Fruit fly (Drosophila melanogaster) whole organism, embryonic: Measurements from ENCODE around the gene grnd.

Source experiments
- CG10366 ChIP-seq: fragments of 200-800 bp; sonication (Bioruptor generic); IDR thresholded peaks from 2 replicates; pipeline ENCODE4 v1.3.6; 2022; ENCODE audit warnings: missing biosample characterization, missing genetic modification characterization
- CG11247 ChIP-seq: fragments of 200-800 bp; sonication (Bioruptor generic); IDR thresholded peaks from 2 replicates; pipeline ENCODE4 v1.3.6; 2022; ENCODE audit warnings: missing biosample characterization, missing genetic modification characterization
- CG11504 ChIP-seq: fragments of 200-800 bp; sonication (Bioruptor generic); optimal IDR thresholded peaks from 3 replicates; lab custom pipeline; 2019; ENCODE audit warnings: missing biosample characterization, mild to moderate bottlenecking, missing genetic modification characterization, moderate library complexity
- CG13624 ChIP-seq: fragments of 200-800 bp; sonication (Bioruptor generic); optimal IDR thresholded peaks from 2 replicates; lab custom pipeline; 2016; ENCODE audit warnings: missing biosample characterization, missing genetic modification characterization
- CG14441 ChIP-seq: fragments of 200-800 bp; sonication (Bioruptor generic); IDR thresholded peaks from 2 replicates; pipeline ENCODE4 v1.3.6; 2022; ENCODE audit warnings: missing biosample characterization, missing genetic modification characterization
- CG17328 ChIP-seq: fragments of 200-800 bp; sonication (Bioruptor generic); IDR thresholded peaks from 2 replicates; pipeline ENCODE4 v1.3.6; 2022; ENCODE audit warnings: missing biosample characterization, missing genetic modification characterization
- CG30403 ChIP-seq: fragments of 200-800 bp; sonication (Bioruptor generic); optimal IDR thresholded peaks from 3 replicates; lab custom pipeline; 2016; ENCODE audit warnings: missing biosample characterization, missing genetic modification characterization
- CG3838 ChIP-seq: fragments of 200-800 bp; sonication (Bioruptor generic); optimal IDR thresholded peaks from 3 replicates; lab custom pipeline; 2016; ENCODE audit warnings: missing biosample characterization, missing genetic modification characterization
- CG4617 ChIP-seq: fragments of 200-800 bp; sonication (Bioruptor generic); optimal IDR thresholded peaks from 3 replicates; lab custom pipeline; 2016; ENCODE audit warnings: missing biosample characterization, missing genetic modification characterization, borderline replicate concordance
- CG4854 ChIP-seq: fragments of 200-800 bp; sonication (Bioruptor generic); optimal IDR thresholded peaks from 2 replicates; lab custom pipeline; 2016; ENCODE audit warnings: missing biosample characterization, missing genetic modification characterization, inconsistent platforms
- CG5245 ChIP-seq: fragments of 200-800 bp; sonication (Bioruptor generic); optimal IDR thresholded peaks from 3 replicates; lab custom pipeline; 2016; ENCODE audit warnings: missing biosample characterization, missing genetic modification characterization
- CG7271 ChIP-seq: fragments of 200-800 bp; sonication (Bioruptor generic); optimal IDR thresholded peaks from 2 replicates; lab custom pipeline; 2018; ENCODE audit warnings: missing biosample characterization, mild to moderate bottlenecking, missing genetic modification characterization, moderate library complexity
- CG7786 ChIP-seq: fragments of 200-800 bp; sonication (Bioruptor generic); optimal IDR thresholded peaks from 2 replicates; lab custom pipeline; 2016; ENCODE audit warnings: missing biosample characterization, missing genetic modification characterization
- CG7963 ChIP-seq: fragments of 200-800 bp; sonication (Bioruptor generic); IDR thresholded peaks from 3 replicates; pipeline ENCODE4 v1.3.6; 2022; ENCODE audit warnings: missing biosample characterization, missing genetic modification characterization; ENCODE audit not compliant: partially characterized antibody
- CG9437 ChIP-seq: fragments of 200-800 bp; sonication (Bioruptor generic); optimal IDR thresholded peaks from 2 replicates; lab custom pipeline; 2018; ENCODE audit warnings: missing biosample characterization, mild to moderate bottlenecking, missing genetic modification characterization
- CG9727 ChIP-seq: fragments of 200-800 bp; sonication (Bioruptor generic); optimal IDR thresholded peaks from 3 replicates; lab custom pipeline; 2017; ENCODE audit warnings: missing biosample characterization, mild to moderate bottlenecking, missing genetic modification characterization
- CG9817 ChIP-seq: fragments of 200-800 bp; sonication (Bioruptor generic); optimal IDR thresholded peaks from 2 replicates; lab custom pipeline; 2018; ENCODE audit warnings: missing biosample characterization, mild to moderate bottlenecking, missing genetic modification characterization, moderate library complexity
- CoRest ChIP-seq: fragments of 200-800 bp; sonication (Bioruptor generic); optimal IDR thresholded peaks from 3 replicates; lab custom pipeline; 2018; ENCODE audit warnings: missing biosample characterization, mild to moderate bottlenecking, missing genetic modification characterization, moderate library complexity
- Dek ChIP-seq: fragments of 200-800 bp; sonication (Bioruptor generic); optimal IDR thresholded peaks from 3 replicates; lab custom pipeline; 2019; ENCODE audit warnings: missing biosample characterization, mild to moderate bottlenecking, missing genetic modification characterization, moderate library complexity
- Dfd ChIP-seq, 2 experiments: fragments of >200 bp; optimal IDR thresholded peaks; 2 replicates each; lab custom pipeline; 2017; ENCODE audit warnings: missing biosample characterization in 2 of 2, missing genetic modification characterization in 2 of 2
- ERR ChIP-seq: fragments of 200-800 bp; sonication (Bioruptor generic); optimal IDR thresholded peaks from 2 replicates; lab custom pipeline; 2016; ENCODE audit warnings: missing biosample characterization, missing genetic modification characterization
- Eip74EF ChIP-seq, 2 experiments: fragments of 200-800 bp in 1 of 2; fragments of >200 bp in 1 of 2; sonication (Bioruptor generic) in 1 of 2; optimal IDR thresholded peaks; 2 replicates each; lab custom pipeline; 2017 to 2019; ENCODE audit warnings: missing biosample characterization in 2 of 2, missing genetic modification characterization in 2 of 2, mild to moderate bottlenecking in 1 of 2, moderate library complexity in 1 of 2
- Elba2 ChIP-seq: fragments of 200-800 bp; sonication (Bioruptor generic); optimal IDR thresholded peaks from 3 replicates; lab custom pipeline; 2016; ENCODE audit warnings: missing biosample characterization, missing genetic modification characterization
- H15 ChIP-seq: fragments of 200-800 bp; sonication (Bioruptor generic); IDR thresholded peaks from 3 replicates; pipeline ENCODE4 v1.3.6; 2022; ENCODE audit warnings: missing biosample characterization, missing genetic modification characterization
- Hmr ChIP-seq: fragments of 200-800 bp; sonication (Bioruptor generic); optimal IDR thresholded peaks from 3 replicates; lab custom pipeline; 2017; ENCODE audit warnings: mild to moderate bottlenecking, missing biosample characterization, missing genetic modification reagents, missing genetic modification characterization
- Hsf ChIP-seq: fragments of 200-800 bp; sonication (Bioruptor generic); optimal IDR thresholded peaks from 3 replicates; lab custom pipeline; 2016; ENCODE audit warnings: missing biosample characterization, missing genetic modification characterization
- NFAT ChIP-seq: fragments of 200-800 bp; sonication (Bioruptor generic); IDR thresholded peaks from 2 replicates; pipeline ENCODE4 v1.3.6; 2022; ENCODE audit warnings: missing biosample characterization, missing genetic modification characterization
- Nf-YA ChIP-seq: fragments of 200-800 bp; sonication (Bioruptor generic); IDR thresholded peaks from 2 replicates; pipeline ENCODE4 v1.3.6; 2022; ENCODE audit warnings: missing biosample characterization, missing genetic modification characterization
- Optix ChIP-seq: fragments of 200-800 bp; sonication (Bioruptor generic); IDR thresholded peaks from 3 replicates; pipeline ENCODE4 v1.3.6; 2022; ENCODE audit warnings: missing biosample characterization, missing genetic modification characterization
- Sox100B ChIP-seq: fragments of 200-800 bp; sonication (Bioruptor generic); optimal IDR thresholded peaks from 3 replicates; lab custom pipeline; 2018; ENCODE audit warnings: missing biosample characterization, mild to moderate bottlenecking, missing genetic modification characterization
- Taf1 ChIP-seq: fragments of 200-800 bp; sonication (Bioruptor generic); IDR thresholded peaks from 2 replicates; pipeline ENCODE4 v1.3.6; 2022; ENCODE audit warnings: missing biosample characterization, missing genetic modification characterization
- ato ChIP-seq: fragments of 200-800 bp; sonication (Bioruptor generic); IDR thresholded peaks from 2 replicates; pipeline ENCODE4 v1.3.6; 2022; ENCODE audit warnings: missing biosample characterization, missing genetic modification characterization; ENCODE audit not compliant: partially characterized antibody
- cg ChIP-seq: fragments of 200-800 bp; sonication (Bioruptor generic); optimal IDR thresholded peaks from 3 replicates; lab custom pipeline; 2019; ENCODE audit warnings: missing biosample characterization, mild to moderate bottlenecking, missing genetic modification characterization, moderate library complexity
- dan ChIP-seq: fragments of 200-800 bp; sonication (Bioruptor generic); IDR thresholded peaks from 2 replicates; pipeline ENCODE4 v1.3.6; 2022; ENCODE audit warnings: missing biosample characterization, missing genetic modification characterization
- fd64A ChIP-seq: fragments of 200-800 bp; sonication (Bioruptor generic); optimal IDR thresholded peaks from 3 replicates; lab custom pipeline; 2018; ENCODE audit warnings: missing biosample characterization, mild to moderate bottlenecking, missing genetic modification characterization
- ftz-f1 ChIP-seq: fragments of 200-800 bp; sonication (Bioruptor generic); optimal IDR thresholded peaks from 2 replicates; lab custom pipeline; 2016; ENCODE audit warnings: missing biosample characterization, missing genetic modification characterization
- fu2 ChIP-seq: fragments of 200-800 bp; sonication (Bioruptor generic); optimal IDR thresholded peaks from 2 replicates; lab custom pipeline; 2016; ENCODE audit warnings: missing biosample characterization, missing genetic modification characterization
- gsb-n ChIP-seq: fragments of 200-800 bp; sonication (Bioruptor generic); optimal IDR thresholded peaks from 3 replicates; lab custom pipeline; 2018; ENCODE audit warnings: missing biosample characterization, mild to moderate bottlenecking, missing genetic modification characterization
- inv ChIP-seq: fragments of 200-800 bp; sonication (Bioruptor generic); IDR thresholded peaks from 2 replicates; pipeline ENCODE4 v1.3.6; 2022; ENCODE audit warnings: missing biosample characterization, missing genetic modification characterization; ENCODE audit not compliant: partially characterized antibody
- lbe ChIP-seq: fragments of 200-800 bp; sonication (Bioruptor generic); optimal IDR thresholded peaks from 2 replicates; lab custom pipeline; 2016; ENCODE audit warnings: missing biosample characterization, mild to moderate bottlenecking, missing genetic modification characterization
- nerfin-1 ChIP-seq: fragments of 200-800 bp; sonication (Bioruptor generic); optimal IDR thresholded peaks from 3 replicates; lab custom pipeline; 2019; ENCODE audit warnings: missing biosample characterization, mild to moderate bottlenecking, missing genetic modification characterization, moderate library complexity
- nmo ChIP-seq: fragments of 200-800 bp; sonication (Bioruptor generic); optimal IDR thresholded peaks from 2 replicates; lab custom pipeline; 2018; ENCODE audit warnings: missing biosample characterization, mild to moderate bottlenecking, missing genetic modification characterization, moderate library complexity
- odd ChIP-seq: fragments of 200-800 bp; sonication (Bioruptor generic); optimal IDR thresholded peaks from 2 replicates; lab custom pipeline; 2017; ENCODE audit warnings: missing biosample characterization, mild to moderate bottlenecking, missing genetic modification characterization
- otp ChIP-seq: fragments of 200-800 bp; sonication (Bioruptor generic); IDR thresholded peaks from 3 replicates; pipeline ENCODE4, ENCODE4 v1.3.6; 2022; ENCODE audit warnings: missing biosample characterization, missing genetic modification characterization
- row ChIP-seq: fragments of 200-800 bp; sonication (Bioruptor generic); IDR thresholded peaks from 3 replicates; pipeline ENCODE4 v1.3.6; 2022; ENCODE audit warnings: missing biosample characterization, missing genetic modification characterization
- sc ChIP-seq, 3 experiments: fragments of >200 bp in 2 of 3; fragments of 200-800 bp in 1 of 3; sonication (Bioruptor generic) in 1 of 3; optimal IDR thresholded peaks; 2 replicates in 2 of 3; 3 replicates in 1 of 3; lab custom pipeline; 2017; ENCODE audit warnings: mild to moderate bottlenecking in 1 of 3, missing biosample characterization in 1 of 3, missing genetic modification characterization in 1 of 3, missing genetic modification reagents in 1 of 3
- scrt ChIP-seq: fragments of 200-800 bp; sonication (Bioruptor generic); optimal IDR thresholded peaks from 2 replicates; lab custom pipeline; 2018; ENCODE audit warnings: missing biosample characterization, mild to moderate bottlenecking, missing genetic modification characterization, moderate library complexity
- sob ChIP-seq: fragments of 200-800 bp; sonication (Bioruptor generic); IDR thresholded peaks from 2 replicates; pipeline ENCODE4 v1.3.6; 2022; ENCODE audit warnings: missing biosample characterization, missing genetic modification characterization
- toy ChIP-seq: fragments of 200-800 bp; sonication (Bioruptor generic); IDR thresholded peaks from 2 replicates; pipeline ENCODE4 v1.3.6; 2022; ENCODE audit warnings: missing biosample characterization, missing genetic modification characterization
- yki ChIP-seq: fragments of >200 bp; optimal IDR thresholded peaks from 3 replicates; lab custom pipeline; 2018

Gene grnd

DNA sequence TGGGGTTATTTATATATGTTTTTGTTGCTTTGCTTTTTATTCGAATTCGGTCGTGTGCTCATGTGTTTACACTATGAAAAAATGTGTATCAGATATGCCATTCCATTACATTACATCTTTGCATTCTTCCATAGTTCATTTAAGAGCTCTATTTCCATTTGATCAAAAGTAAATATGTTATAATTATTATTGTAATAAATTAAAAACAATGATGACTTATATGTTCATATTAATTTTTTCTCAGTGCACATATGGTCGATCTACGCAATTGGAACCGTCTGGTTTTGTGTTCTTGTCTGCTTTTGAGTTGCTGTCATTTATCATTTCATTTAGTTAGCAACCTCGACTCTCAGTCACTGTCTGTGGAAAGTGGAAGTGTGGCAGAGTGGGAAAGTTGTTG is 7.8 kb upstream of the grnd start (continued):
- TF ChIP-seq otp (GFP tag; lab: Robert Waterston, UW), result peak; percentile 92; the same call in 2 of the 3 replicates
- TF ChIP-seq yki, result no peak
- TF ChIP-seq fd64A, result peak; percentile 83
- TF ChIP-seq H15 (GFP tag; lab: Robert Waterston, UW), result peak; percentile 91
- TF ChIP-seq CG9437 (GFP tag; lab: Kevin White, UChicago), result peak; percentile 45
- TF ChIP-seq CG30403, result peak; percentile 87
- no peak for TF ChIP-seq dan
- TF ChIP-seq CG7963 (GFP tag; lab: Robert Waterston, UW), result no peak
- TF ChIP-seq CG10366 (GFP tag; lab: Robert Waterston, UW), result peak; percentile 84
- TF ChIP-seq odd (GFP tag; lab: Kevin White, UChicago), result peak; percentile 80
- TF ChIP-seq Taf1 (GFP tag; lab: Robert Waterston, UW), result peak; percentile 70
- TF ChIP-seq Optix (GFP tag; lab: Robert Waterston, UW), result 0 out of 3 replicates have a peak, but pooled peaks have one; percentile 34
- TF ChIP-seq Eip74EF (GFP tag; optimal IDR thresholded peaks at IDR 0.05; lab: Kevin White, UChicago), result peak in 1 of 2 experiments; percentile 91
- peak; percentile 95 for TF ChIP-seq CG17328 (GFP tag; lab: Robert Waterston, UW)
- peak; percentile 97 for TF ChIP-seq gsb-n (tag; lab: Kevin White, UChicago)
- no peak for TF ChIP-seq Elba2
- TF ChIP-seq lbe (GFP tag; lab: Kevin White, UChicago), result peak; percentile 59
- peak; percentile 68 for TF ChIP-seq toy (GFP tag; lab: Robert Waterston, UW)
- TF ChIP-seq CG11247 (GFP tag; lab: Robert Waterston, UW), result peak; percentile 87
- no peak; the same call in 1 of the 2 replicates for TF ChIP-seq Nf-YA
- peak; percentile 82 for TF ChIP-seq CG14441 (GFP tag; lab: Robert Waterston, UW)
- peak; percentile 97 for TF ChIP-seq nmo (GFP tag; lab: Kevin White, UChicago)
- peak; percentile 86; the same call in 1 of the 2 replicates for TF ChIP-seq NFAT
- peak; percentile 91 for TF ChIP-seq Sox100B (GFP tag; lab: Kevin White, UChicago)
- TF ChIP-seq CG7271 (tag; lab: Kevin White, UChicago), result peak; percentile 66
- TF ChIP-seq ERR (GFP tag; lab: Kevin White, UChicago), result no peak
- no peak for TF ChIP-seq fu2 (GFP tag; lab: Kevin White, UChicago)
- TF ChIP-seq row, result peak; percentile 94
- TF ChIP-seq Hmr (GFP tag; lab: Kevin White, UChicago), result peak; percentile 76
- peak; percentile 36 for TF ChIP-seq cg (GFP tag; lab: Kevin White, UChicago)
- peak; percentile 95 for TF ChIP-seq CoRest (tag; lab: Kevin White, UChicago)
- TF ChIP-seq CG9727 (GFP tag; lab: Kevin White, UChicago), result peak; percentile 94
- TF ChIP-seq CG13624 (GFP tag; lab: Kevin White, UChicago), result no peak
- no peak for TF ChIP-seq Dfd (GFP tag; optimal IDR thresholded peaks at IDR 0.05; lab: Kevin White, UChicago)
- TF ChIP-seq CG9817 (tag; lab: Kevin White, UChicago), result peak; percentile 83
- peak; percentile 59 for TF ChIP-seq CG4617 (GFP tag; lab: Kevin White, UChicago)
- TF ChIP-seq Dek (tag; lab: Kevin White, UChicago), result no peak
- TF ChIP-seq nerfin-1, result peak; percentile 88
- no peak for TF ChIP-seq inv (GFP tag; lab: Robert Waterston, UW)
- peak; percentile 48 for TF ChIP-seq CG3838
- no peak for TF ChIP-seq sc (optimal IDR thresholded peaks at IDR 0.05; lab: Kevin White, UChicago)
- peak; percentile 88 for TF ChIP-seq sc (GFP tag; optimal IDR thresholded peaks at IDR 0.05; lab: Kevin White, UChicago)
- TF ChIP-seq ftz-f1, result no peak
- no peak; the same call in 1 of the 2 replicates for TF ChIP-seq sob
- TF ChIP-seq CG4854, result peak; percentile 51
- no peak for TF ChIP-seq scrt (GFP tag; lab: Kevin White, UChicago)
- no peak for TF ChIP-seq ato (GFP tag; lab: Robert Waterston, UW)
- TF ChIP-seq CG7786 (GFP tag; lab: Kevin White, UChicago), result no peak
- peak; percentile 12 for TF ChIP-seq Hsf (GFP tag; lab: Kevin White, UChicago)
- peak; percentile 86 for TF ChIP-seq CG5245 (GFP tag; lab: Kevin White, UChicago)
- TF ChIP-seq CG11504 (tag; lab: Kevin White, UChicago), result peak; percentile 93
